Worm (Caenorhabditis elegans): ENCODE measurements around the gene cox-14.

cox-14 gene

ce11 chrIII:10215882-10216281, 2.9 kb upstream of the cox-14 start:
- TF ChIP-seq lin-39 (tag; optimal IDR thresholded peaks at IDR 0.05) (no peak), daf-12 (tag; optimal IDR thresholded peaks at IDR 0.05) (no peak), jun-1 (tag; optimal IDR thresholded peaks at IDR 0.05) (no peak), nhr-43 (tag; optimal IDR thresholded peaks at IDR 0.05; ENCODE audit: poor library complexity, severe bottlenecking) (peak; percentile 33), ztf-11 (tag; optimal IDR thresholded peaks at IDR 0.05) (no peak), ceh-16 (tag; optimal IDR thresholded peaks at IDR 0.05) (no peak), ama-1 (optimal IDR thresholded peaks at IDR 0.05) (peak; percentile 76)

ce11 chrIII:10216585-10217278, 2.0 kb upstream of the cox-14 start, which contains the start of gene cts-1:
Gene cts-1 (minus strand): TSS chrIII:10216635.
- TF ChIP-seq fkh-2 (tag; optimal IDR thresholded peaks at IDR 0.05) (no peak), mml-1 (tag; optimal IDR thresholded peaks at IDR 0.05) (no peak), elt-3 (tag; optimal IDR thresholded peaks at IDR 0.05) (peak in 1 of 3 experiments; percentile 70), sea-2 (GFP tag; optimal IDR thresholded peaks at IDR 0.05) (no peak), nhr-28 (tag; optimal IDR thresholded peaks at IDR 0.05) (no peak), nfya-1 (tag; optimal IDR thresholded peaks at IDR 0.05; ENCODE audit: insufficient read depth) (peak; percentile 86), nhr-11 (tag; optimal IDR thresholded peaks at IDR 0.05) (peak; percentile 11), ceh-82 (tag; optimal IDR thresholded peaks at IDR 0.05) (no peak), mdl-1 (tag; optimal IDR thresholded peaks at IDR 0.05) (peak; percentile 53), eor-1 (tag; optimal IDR thresholded peaks at IDR 0.05) (no peak), fkh-10 (GFP tag; optimal IDR thresholded peaks at IDR 0.05) (no peak), pha-4 (tag; optimal IDR thresholded peaks at IDR 0.05) (peak; percentile 90), nhr-23 (tag; optimal IDR thresholded peaks at IDR 0.05) (peak; percentile 86), ztf-4 (tag; optimal IDR thresholded peaks at IDR 0.05) (no peak), ceh-16 (tag; optimal IDR thresholded peaks at IDR 0.05) (no peak), pqm-1 (tag; optimal IDR thresholded peaks at IDR 0.05) (peak; percentile 83), ztf-11 (tag; optimal IDR thresholded peaks at IDR 0.05) (no peak), snpc-4 (tag; optimal IDR thresholded peaks at IDR 0.05) (peak; percentile 38), skn-1 (tag; optimal IDR thresholded peaks at IDR 0.05) (no peak), tbx-2 (tag; optimal IDR thresholded peaks at IDR 0.05) (peak; percentile 43), elt-1 (tag; optimal IDR thresholded peaks at IDR 0.05) (peak; percentile 67), unc-39 (tag; optimal IDR thresholded peaks at IDR 0.05) (no peak), fos-1 (tag; optimal IDR thresholded peaks at IDR 0.05) (peak; percentile 73), elt-2 (tag; optimal IDR thresholded peaks at IDR 0.05) (peak; percentile 93), nhr-237 (tag; optimal IDR thresholded peaks at IDR 0.05) (no peak), lin-15B (tag; optimal IDR thresholded peaks at IDR 0.05) (peak; percentile 92), R02D3.7 (tag; optimal IDR thresholded peaks at IDR 0.05) (peak; percentile 50), unc-62 (GFP tag; optimal IDR thresholded peaks at IDR 0.05) (peak; percentile 36), daf-12 (tag; optimal IDR thresholded peaks at IDR 0.05) (no peak), jun-1 (tag; optimal IDR thresholded peaks at IDR 0.05) (peak; percentile 86), aly-2 (tag; optimal IDR thresholded peaks at IDR 0.05) (no peak), nhr-43 (tag; optimal IDR thresholded peaks at IDR 0.05; ENCODE audit: poor library complexity, severe bottlenecking) (peak; percentile 36), lsy-12 (tag; optimal IDR thresholded peaks at IDR 0.05) (peak; percentile 79), ama-1 (optimal IDR thresholded peaks at IDR 0.05) (peak; percentile 44), ceh-9 (tag; optimal IDR thresholded peaks at IDR 0.05) (no peak), lin-39 (tag; optimal IDR thresholded peaks at IDR 0.05) (peak; percentile 87), egl-27 (tag; optimal IDR thresholded peaks at IDR 0.05) (peak; percentile 77), hmg-11 (tag; optimal IDR thresholded peaks at IDR 0.05) (peak; percentile 29), nhr-76 (tag; optimal IDR thresholded peaks at IDR 0.05) (peak; percentile 33), nhr-25 (tag; optimal IDR thresholded peaks at IDR 0.05) (peak; percentile 91), egl-5 (tag; optimal IDR thresholded peaks at IDR 0.05) (no peak), ceh-28 (tag; optimal IDR thresholded peaks at IDR 0.05) (peak; percentile 71)
